Fruit fly (Drosophila melanogaster): ENCODE results near the gene CG4849.

CG4849 gene

DNA sequence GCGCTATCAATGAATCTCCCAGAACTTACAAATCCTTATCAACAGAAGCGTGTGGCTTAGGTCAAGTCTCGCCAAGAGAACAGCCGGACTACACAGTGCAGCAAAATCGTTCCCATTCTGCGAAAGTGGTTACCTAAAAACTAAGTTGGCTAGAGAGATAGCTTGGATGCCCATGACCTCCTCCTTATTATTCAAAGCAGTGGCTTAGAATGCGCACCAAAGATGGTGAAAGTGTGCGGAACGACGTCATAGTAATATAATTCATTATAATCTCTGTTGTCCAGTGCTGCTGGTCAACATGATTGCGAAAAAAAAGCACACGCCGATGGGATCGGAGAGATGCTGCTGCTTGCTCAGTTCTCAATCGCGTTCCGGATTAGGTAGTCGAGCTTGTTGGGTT is 8.7 kb upstream of the CG4849 start, which contains the start of gene Nep7 (continued):
- TF ChIP-seq Ravus (GFP tag; IDR thresholded peaks at IDR 0.05) (no peak), CG6813 (GFP tag; optimal IDR thresholded peaks at IDR 0.05) (no peak), tio (GFP tag; optimal IDR thresholded peaks at IDR 0.05) (no peak), CG7786 (GFP tag; optimal IDR thresholded peaks at IDR 0.05) (no peak), zfh1 (GFP tag; IDR thresholded peaks at IDR 0.05) (no peak), otp (GFP tag; IDR thresholded peaks at IDR 0.05) (no peak), repo (GFP tag; optimal IDR thresholded peaks at IDR 0.05) (no peak), Lpt (GFP tag; optimal IDR thresholded peaks at IDR 0.05) (no peak), C15 (GFP tag; IDR thresholded peaks at IDR 0.05) (0 out of 3 replicates have a peak, but pooled peaks have one; percentile 26), CG2712 (tag; optimal IDR thresholded peaks at IDR 0.05) (no peak), dimm (GFP tag; IDR thresholded peaks at IDR 0.05) (no peak), ERR (GFP tag; optimal IDR thresholded peaks at IDR 0.05) (no peak), HLH54F (GFP tag; optimal IDR thresholded peaks at IDR 0.05) (no peak), CG2678 (tag; optimal IDR thresholded peaks at IDR 0.05) (no peak), twi (tag; optimal IDR thresholded peaks at IDR 0.05) (no peak), Gsc (GFP tag; IDR thresholded peaks at IDR 0.05) (no peak), Sox100B (GFP tag; optimal IDR thresholded peaks at IDR 0.05) (no peak), crol (GFP tag; IDR thresholded peaks at IDR 0.05) (no peak), bab2 (GFP tag; optimal IDR thresholded peaks at IDR 0.05) (no peak), CG4360 (GFP tag; IDR thresholded peaks at IDR 0.05) (no peak), vvl (GFP tag; IDR thresholded peaks at IDR 0.05) (no peak), slbo (GFP tag; IDR thresholded peaks at IDR 0.05) (0 out of 2 replicates have a peak, but pooled peaks have one; percentile 35), trh (GFP tag; optimal IDR thresholded peaks at IDR 0.05) (no peak)

DNA sequence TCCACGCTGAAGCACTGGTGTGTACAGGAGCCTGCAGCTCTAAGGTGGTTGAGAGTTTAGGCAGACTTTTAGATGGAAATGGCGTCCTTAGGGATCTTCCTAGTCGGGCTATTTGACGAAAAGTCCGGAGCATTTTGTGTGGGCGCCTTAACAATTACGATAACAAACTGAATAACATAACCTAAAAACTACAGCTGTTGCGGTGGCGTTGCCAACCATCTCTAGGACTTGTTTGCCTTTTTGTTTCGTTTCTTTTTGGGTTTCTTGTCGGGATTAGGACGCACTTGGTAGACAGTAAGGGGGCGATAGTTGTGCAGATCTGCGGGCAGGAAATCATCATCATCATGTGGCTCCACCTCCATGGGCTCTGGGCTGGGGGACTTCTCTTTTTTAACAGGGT is 5.2 kb upstream of the CG4849 start:
- no peak for TF ChIP-seq ems (GFP tag; optimal IDR thresholded peaks at IDR 0.05)
- no peak for TF ChIP-seq sd (tag; optimal IDR thresholded peaks at IDR 0.05)
- TF ChIP-seq pho (GFP tag; optimal IDR thresholded peaks at IDR 0.05) = no peak
- no peak for TF ChIP-seq CG15011 (GFP tag; optimal IDR thresholded peaks at IDR 0.05)
- TF ChIP-seq CG7839 (tag; optimal IDR thresholded peaks at IDR 0.05) = no peak
- no peak for TF ChIP-seq az2 (GFP tag; optimal IDR thresholded peaks at IDR 0.05)
- TF ChIP-seq Neu2 (GFP tag; optimal IDR thresholded peaks at IDR 0.05; ENCODE audit: borderline replicate concordance) = no peak
- no peak for TF ChIP-seq amos (GFP tag; IDR thresholded peaks at IDR 0.05; ENCODE audit: partially characterized antibody)
- no peak for TF ChIP-seq D (optimal IDR thresholded peaks at IDR 0.05)
- no peak for TF ChIP-seq D (GFP tag; optimal IDR thresholded peaks at IDR 0.05)
- no peak for TF ChIP-seq zen (tag; optimal IDR thresholded peaks at IDR 0.05)
- TF ChIP-seq bigmax (GFP tag; optimal IDR thresholded peaks at IDR 0.05) = peak; percentile 98
- TF ChIP-seq MBD-R2 (GFP tag; IDR thresholded peaks at IDR 0.05) = peak; percentile 62
- peak; percentile 36 for TF ChIP-seq gfzf (GFP tag; optimal IDR thresholded peaks at IDR 0.05)
- no peak for TF ChIP-seq Camta (GFP tag; optimal IDR thresholded peaks at IDR 0.05)
- peak; percentile 60; the same call in 1 of the 3 replicates for TF ChIP-seq CG34422 (GFP tag; IDR thresholded peaks at IDR 0.05)
- peak; percentile 36; the same call in 1 of the 2 replicates for TF ChIP-seq Dref (GFP tag; IDR thresholded peaks at IDR 0.05)
- no peak for TF ChIP-seq CG8359 (GFP tag; optimal IDR thresholded peaks at IDR 0.05; ENCODE audit: borderline replicate concordance)
- TF ChIP-seq Doc2 (GFP tag; IDR thresholded peaks at IDR 0.05) = no peak
- TF ChIP-seq CG6654 (GFP tag; optimal IDR thresholded peaks at IDR 0.05) = no peak
- peak; percentile 29 for TF ChIP-seq pzg (GFP tag; optimal IDR thresholded peaks at IDR 0.05)
- no peak for TF ChIP-seq row (GFP tag; IDR thresholded peaks at IDR 0.05)
- TF ChIP-seq CG3995 (GFP tag; optimal IDR thresholded peaks at IDR 0.05) = no peak
- peak; percentile 1 for TF ChIP-seq CG7928 (GFP tag; optimal IDR thresholded peaks at IDR 0.05)
- peak; percentile 16; the same call in 1 of the 2 replicates for TF ChIP-seq Scr (GFP tag; IDR thresholded peaks at IDR 0.05; ENCODE audit: partially characterized antibody)
- TF ChIP-seq E2f2 (GFP tag; IDR thresholded peaks at IDR 0.05) = peak; percentile 28; the same call in 1 of the 2 replicates
- TF ChIP-seq CG9215 (GFP tag; IDR thresholded peaks at IDR 0.05) = no peak
- peak in 1 of 2 experiments; percentile 74 for TF ChIP-seq crp (GFP tag; optimal IDR thresholded peaks at IDR 0.05)
- TF ChIP-seq gcm2 (GFP tag; optimal IDR thresholded peaks at IDR 0.05) = no peak
- no peak for TF ChIP-seq Elba2 (GFP tag; optimal IDR thresholded peaks at IDR 0.05)
